Worm (Caenorhabditis elegans) whole organism, late embryonic: ENCODE results near the gene F13A7.11.

Experiments
- C08G9.2 ChIP-seq: sonication (generic microtip); optimal IDR thresholded peaks from 2 replicates; lab custom pipeline; 2016; ENCODE audit warnings: mild to moderate bottlenecking, missing genetic modification characterization, moderate library complexity, missing compliant biosample characterization
- C38D4.7 ChIP-seq: fragments of 200-800 bp; sonication (Bioruptor generic); optimal IDR thresholded peaks from 2 replicates; lab custom pipeline; 2018; ENCODE audit warnings: mild to moderate bottlenecking, missing genetic modification characterization, moderate library complexity, missing compliant biosample characterization
- T23F11.4 ChIP-seq: fragments of 200-800 bp; sonication (Bioruptor generic); optimal IDR thresholded peaks from 2 replicates; lab custom pipeline; 2018; ENCODE audit warnings: mild to moderate bottlenecking, missing genetic modification characterization, missing compliant biosample characterization
- Y22D7AL.16 ChIP-seq: sonication (generic microtip); optimal IDR thresholded peaks from 2 replicates; lab custom pipeline; 2016; ENCODE audit warnings: missing genetic modification characterization, missing compliant biosample characterization
- ahr-1 ChIP-seq: sonication (generic microtip); optimal IDR thresholded peaks from 2 replicates; lab custom pipeline; 2016; ENCODE audit warnings: missing genetic modification characterization, missing compliant biosample characterization
- ama-1 ChIP-seq: fragments of 150-350 bp; optimal IDR thresholded peaks from 2 replicates; lab custom pipeline; 2014
- ceh-19 ChIP-seq: fragments of 200-800 bp; sonication (Bioruptor generic); optimal IDR thresholded peaks from 2 replicates; lab custom pipeline; 2018; ENCODE audit warnings: mild to moderate bottlenecking, missing genetic modification characterization, missing compliant biosample characterization
- ceh-24 ChIP-seq: sonication (generic microtip); optimal IDR thresholded peaks from 2 replicates; lab custom pipeline; 2016; ENCODE audit warnings: mild to moderate bottlenecking, missing genetic modification characterization, missing compliant biosample characterization
- ceh-30 ChIP-seq: fragments of 150-350 bp; optimal IDR thresholded peaks from 2 replicates; lab custom pipeline; 2014; ENCODE audit warnings: missing biosample characterization, missing genetic modification characterization
- ceh-31 ChIP-seq: sonication (generic microtip); optimal IDR thresholded peaks from 2 replicates; lab custom pipeline; 2016; ENCODE audit warnings: missing genetic modification characterization, missing compliant biosample characterization
- ceh-34 ChIP-seq: sonication (generic microtip); optimal IDR thresholded peaks from 2 replicates; lab custom pipeline; 2016; ENCODE audit warnings: mild to moderate bottlenecking, missing genetic modification characterization, missing compliant biosample characterization
- ceh-45 ChIP-seq: fragments of 200-800 bp; sonication (Bioruptor generic); IDR thresholded peaks from 2 replicates; pipeline ENCODE4 v1.3.6; 2022; ENCODE audit warnings: missing genetic modification reagents, missing genetic modification characterization, missing compliant biosample characterization
- ceh-48 ChIP-seq: sonication (generic microtip); optimal IDR thresholded peaks from 2 replicates; lab custom pipeline; 2016; ENCODE audit warnings: missing genetic modification characterization, inconsistent platforms, missing compliant biosample characterization
- ceh-9 ChIP-seq: sonication (generic microtip); optimal IDR thresholded peaks from 2 replicates; lab custom pipeline; 2016; ENCODE audit warnings: mild to moderate bottlenecking, missing genetic modification characterization, inconsistent platforms, missing compliant biosample characterization
- che-1 ChIP-seq: sonication (generic microtip); optimal IDR thresholded peaks from 2 replicates; lab custom pipeline; 2016; ENCODE audit warnings: mild to moderate bottlenecking, missing genetic modification characterization, missing compliant biosample characterization
- elt-2 ChIP-seq: sonication (generic microtip); optimal IDR thresholded peaks from 2 replicates; lab custom pipeline; 2016; ENCODE audit warnings: missing genetic modification reagents, missing genetic modification characterization, missing compliant biosample characterization
- elt-4 ChIP-seq: sonication (generic microtip); optimal IDR thresholded peaks from 2 replicates; lab custom pipeline; 2016; ENCODE audit warnings: missing genetic modification characterization, missing compliant biosample characterization
- ets-4 ChIP-seq: sonication (generic microtip); optimal IDR thresholded peaks from 2 replicates; lab custom pipeline; 2016; ENCODE audit warnings: missing genetic modification characterization, missing compliant biosample characterization
- fkh-10 ChIP-seq: fragments of 150-350 bp; optimal IDR thresholded peaks from 2 replicates; lab custom pipeline; 2014; ENCODE audit warnings: missing biosample characterization, missing genetic modification reagents, missing genetic modification characterization
- fkh-6 ChIP-seq: sonication (generic microtip); optimal IDR thresholded peaks from 2 replicates; lab custom pipeline; 2016; ENCODE audit warnings: missing genetic modification characterization, missing compliant biosample characterization
- gmeb-2 ChIP-seq: sonication (generic microtip); optimal IDR thresholded peaks from 2 replicates; lab custom pipeline; 2016; ENCODE audit warnings: missing genetic modification characterization, inconsistent platforms, missing compliant biosample characterization
- hlh-15 ChIP-seq: sonication (generic microtip); optimal IDR thresholded peaks from 2 replicates; lab custom pipeline; 2016; ENCODE audit warnings: missing genetic modification characterization, missing compliant biosample characterization
- hlh-30 ChIP-seq: sonication (generic microtip); optimal IDR thresholded peaks from 2 replicates; lab custom pipeline; 2017; ENCODE audit warnings: antibody characterized with exemption, missing genetic modification characterization, missing compliant biosample characterization; ENCODE audit not compliant: insufficient read depth
- hlh-6 ChIP-seq: sonication (generic microtip); optimal IDR thresholded peaks from 2 replicates; lab custom pipeline; 2016; ENCODE audit warnings: missing genotype, missing genetic modification characterization, missing compliant biosample characterization
- hlh-8 ChIP-seq: sonication (generic microtip); optimal IDR thresholded peaks from 2 replicates; lab custom pipeline; 2016; ENCODE audit warnings: missing genotype, missing genetic modification characterization, missing compliant biosample characterization
- madf-2 ChIP-seq: sonication (generic microtip); optimal IDR thresholded peaks from 2 replicates; lab custom pipeline; 2017; ENCODE audit warnings: missing genetic modification characterization, missing compliant biosample characterization
- mec-3 ChIP-seq: sonication (generic microtip); optimal IDR thresholded peaks from 2 replicates; lab custom pipeline; 2016; ENCODE audit warnings: borderline replicate concordance, missing genetic modification characterization, missing compliant biosample characterization
- nfya-1 ChIP-seq: sonication (generic microtip); optimal IDR thresholded peaks from 2 replicates; lab custom pipeline; 2017; ENCODE audit warnings: missing genetic modification characterization, mild to moderate bottlenecking, missing compliant biosample characterization, antibody characterized with exemption, moderate library complexity
- nhr-11 ChIP-seq: fragments of 150-350 bp; optimal IDR thresholded peaks from 2 replicates; lab custom pipeline; 2014; ENCODE audit warnings: missing biosample characterization, missing genetic modification characterization
- nhr-232 ChIP-seq: sonication (generic microtip); optimal IDR thresholded peaks from 2 replicates; lab custom pipeline; 2016; ENCODE audit warnings: missing genetic modification characterization, missing compliant biosample characterization
- npax-4 ChIP-seq: sonication (generic microtip); optimal IDR thresholded peaks from 2 replicates; lab custom pipeline; 2016; ENCODE audit warnings: missing genetic modification characterization, missing compliant biosample characterization
- odd-2 ChIP-seq: sonication (generic microtip); optimal IDR thresholded peaks from 2 replicates; lab custom pipeline; 2017; ENCODE audit warnings: antibody characterized with exemption, mild to moderate bottlenecking, missing genetic modification characterization, missing compliant biosample characterization
- pax-1 ChIP-seq: fragments of 150-350 bp; optimal IDR thresholded peaks from 2 replicates; lab custom pipeline; 2014; ENCODE audit warnings: missing biosample characterization, missing genetic modification characterization
- pha-2 ChIP-seq: sonication (generic microtip); optimal IDR thresholded peaks from 2 replicates; lab custom pipeline; 2017; ENCODE audit warnings: mild to moderate bottlenecking, missing genetic modification characterization, missing compliant biosample characterization
- pqm-1 ChIP-seq: sonication (generic microtip); optimal IDR thresholded peaks from 2 replicates; lab custom pipeline; 2016; ENCODE audit warnings: missing genetic modification characterization, missing compliant biosample characterization
- pros-1 ChIP-seq: fragments of 150-350 bp; optimal IDR thresholded peaks from 2 replicates; lab custom pipeline; 2014; ENCODE audit warnings: missing biosample characterization, missing genetic modification reagents, missing genetic modification characterization
- ref-2 ChIP-seq: sonication (generic microtip); optimal IDR thresholded peaks from 2 replicates; lab custom pipeline; 2016; ENCODE audit warnings: missing genetic modification characterization, missing compliant biosample characterization
- rnt-1 ChIP-seq: sonication (generic microtip); optimal IDR thresholded peaks from 2 replicates; lab custom pipeline; 2016; ENCODE audit warnings: missing genetic modification characterization, missing compliant biosample characterization
- sox-2 ChIP-seq: fragments of 200-800 bp; sonication (Bioruptor generic); IDR thresholded peaks from 2 replicates; pipeline ENCODE4 v1.3.6; 2022; ENCODE audit warnings: missing genetic modification reagents, missing genetic modification characterization, missing compliant biosample characterization
- sox-4 ChIP-seq: sonication (generic microtip); optimal IDR thresholded peaks from 2 replicates; lab custom pipeline; 2017; ENCODE audit warnings: mild to moderate bottlenecking, missing genetic modification characterization, inconsistent platforms, missing compliant biosample characterization
- syd-9 ChIP-seq: sonication (generic microtip); optimal IDR thresholded peaks from 2 replicates; lab custom pipeline; 2016; ENCODE audit warnings: mild to moderate bottlenecking, missing genetic modification characterization, moderate library complexity, missing compliant biosample characterization
- tbx-2 ChIP-seq: sonication (generic microtip); optimal IDR thresholded peaks from 2 replicates; lab custom pipeline; 2016; ENCODE audit warnings: missing genetic modification characterization, missing compliant biosample characterization
- ttx-3 ChIP-seq: sonication (generic microtip); optimal IDR thresholded peaks from 2 replicates; lab custom pipeline; 2016; ENCODE audit warnings: missing genetic modification reagents, missing genetic modification characterization, missing compliant biosample characterization
- unc-3 ChIP-seq, 2 experiments: fragments of 200-800 bp in 1 of 2; sonication (Bioruptor generic) in 1 of 2; sonication (generic microtip) in 1 of 2; conservative IDR thresholded peaks in 1 of 2; optimal IDR thresholded peaks in 1 of 2; 2 replicates each; pipeline versions ENCODE4 v1.3.6 to Lab custom; 2016 to 2022; ENCODE audit warnings: missing compliant biosample characterization in 2 of 2, missing genetic modification characterization in 2 of 2, missing genetic modification reagents in 1 of 2
- unc-86 ChIP-seq: sonication (generic microtip); optimal IDR thresholded peaks from 2 replicates; lab custom pipeline; 2016; ENCODE audit warnings: missing genetic modification characterization, missing compliant biosample characterization
- zip-5 ChIP-seq: sonication (generic microtip); optimal IDR thresholded peaks from 2 replicates; lab custom pipeline; 2016; ENCODE audit warnings: missing genetic modification characterization, missing compliant biosample characterization

The F13A7.11 gene

ce11 chrV:16376430-16376948 lies 18.6 kb downstream of the F13A7.11 start:
- TF ChIP-seq nfya-1 (tag; lab: Kevin White, UChicago) = no peak
- TF ChIP-seq ceh-34 (tag; lab: Kevin White, UChicago) = no peak
- no peak for TF ChIP-seq hlh-8 (tag; lab: Kevin White, UChicago)
- TF ChIP-seq nhr-232 (tag; lab: Kevin White, UChicago) = no peak
- TF ChIP-seq ceh-19 (GFP tag; lab: Kevin White, UChicago) = no peak
- TF ChIP-seq syd-9 (tag; lab: Kevin White, UChicago) = no peak
- no peak for TF ChIP-seq ceh-48 (tag; lab: Kevin White, UChicago)
- no peak for TF ChIP-seq nhr-11
- TF ChIP-seq ama-1 = no peak
- no peak for TF ChIP-seq T23F11.4 (GFP tag; lab: Kevin White, UChicago)
- TF ChIP-seq C38D4.7 = no peak
- no peak for TF ChIP-seq fkh-10 (GFP tag; lab: Kevin White, UChicago)
- no peak for TF ChIP-seq sox-4 (tag; lab: Kevin White, UChicago)

ce11 chrV:16374676-16375075 lies 20.4 kb downstream of the F13A7.11 start, which contains the start of gene srv-34:
srv-34 (minus strand) TSS chrV:16374776.
- TF ChIP-seq ceh-24 = no peak
- TF ChIP-seq ttx-3 (tag; lab: Kevin White, UChicago) = no peak
- TF ChIP-seq pha-2 = no peak
- no peak for TF ChIP-seq ceh-30 (tag; lab: Kevin White, UChicago)
- no peak for TF ChIP-seq che-1 (tag; lab: Kevin White, UChicago)
- TF ChIP-seq nhr-11 = no peak
- no peak for TF ChIP-seq pqm-1
- TF ChIP-seq elt-2 = no peak
- no peak for TF ChIP-seq T23F11.4 (GFP tag; lab: Kevin White, UChicago)
- no peak for TF ChIP-seq sox-2
- no peak for TF ChIP-seq ceh-9 (tag; lab: Kevin White, UChicago)
- no peak for TF ChIP-seq pros-1 (tag; lab: Kevin White, UChicago)
- TF ChIP-seq ahr-1 (tag; lab: Kevin White, UChicago) = no peak
- no peak for TF ChIP-seq rnt-1 (tag; lab: Kevin White, UChicago)
- TF ChIP-seq gmeb-2 (tag; lab: Kevin White, UChicago) = no peak
- TF ChIP-seq ceh-48 (tag; lab: Kevin White, UChicago) = no peak
- TF ChIP-seq nfya-1 (tag; lab: Kevin White, UChicago) = no peak

ce11 chrV:16370039-16370438 lies 25.1 kb downstream of the F13A7.11 start:
- TF ChIP-seq elt-4 (tag; lab: Kevin White, UChicago) = peak; percentile 81
- peak; percentile 47 for TF ChIP-seq ceh-31 (tag; lab: Kevin White, UChicago)
- TF ChIP-seq nfya-1 (tag; lab: Kevin White, UChicago) = peak; percentile 25
- peak; percentile 34 for TF ChIP-seq C38D4.7
- no peak for TF ChIP-seq odd-2 (tag; lab: Kevin White, UChicago)
- no peak for TF ChIP-seq ama-1
- peak; percentile 38 for TF ChIP-seq zip-5 (tag; lab: Kevin White, UChicago)
- TF ChIP-seq hlh-30 = peak; percentile 9
- TF ChIP-seq hlh-15 (tag; lab: Kevin White, UChicago) = peak; percentile 34
- TF ChIP-seq ceh-45 = peak; percentile 54; the same call in 1 of the 2 replicates
- no peak for TF ChIP-seq T23F11.4 (GFP tag; lab: Kevin White, UChicago)
- TF ChIP-seq madf-2 (tag; lab: Kevin White, UChicago) = peak; percentile 54
- peak; percentile 71 for TF ChIP-seq tbx-2 (tag; lab: Kevin White, UChicago)
- peak; percentile 52 for TF ChIP-seq Y22D7AL.16 (tag; lab: Kevin White, UChicago)
- TF ChIP-seq npax-4 (tag; lab: Kevin White, UChicago) = peak; percentile 38
- peak; percentile 69 for TF ChIP-seq gmeb-2 (tag; lab: Kevin White, UChicago)
- TF ChIP-seq pax-1 (tag; lab: Kevin White, UChicago) = no peak
- peak; percentile 45 for TF ChIP-seq unc-86 (tag; lab: Kevin White, UChicago)
- TF ChIP-seq fkh-6 (tag; lab: Kevin White, UChicago) = peak; percentile 48
- peak; percentile 69 for TF ChIP-seq ceh-34 (tag; lab: Kevin White, UChicago)
- TF ChIP-seq ahr-1 (tag; lab: Kevin White, UChicago) = no peak
- TF ChIP-seq C08G9.2 = peak; percentile 58
- peak; percentile 73 for TF ChIP-seq hlh-6 (tag; lab: Kevin White, UChicago)
- peak; percentile 78 for TF ChIP-seq pha-2
- no peak for TF ChIP-seq ceh-48 (tag; lab: Kevin White, UChicago)
- peak; percentile 6; the same call in 1 of the 2 replicates for TF ChIP-seq sox-2
- TF ChIP-seq elt-2 = peak; percentile 61
- TF ChIP-seq mec-3 (tag; lab: Kevin White, UChicago) = no peak
- peak; percentile 46 for TF ChIP-seq ref-2 (tag; lab: Kevin White, UChicago)
- TF ChIP-seq nhr-232 (tag; lab: Kevin White, UChicago) = peak; percentile 70
- peak; percentile 73 for TF ChIP-seq ceh-19 (GFP tag; lab: Kevin White, UChicago)
- TF ChIP-seq ceh-9 (tag; lab: Kevin White, UChicago) = peak; percentile 12
- peak; percentile 49; the same call in 1 of the 2 replicates for TF ChIP-seq unc-3 (GFP tag; conservative IDR thresholded peaks at IDR 0.05; lab: Robert Waterston, UW)
- peak; percentile 35 for TF ChIP-seq unc-3 (tag; optimal IDR thresholded peaks at IDR 0.05; lab: Kevin White, UChicago)
- no peak for TF ChIP-seq ets-4 (tag; lab: Kevin White, UChicago)
